Fruit fly (Drosophila melanogaster) whole organism, embryonic: ENCODE data around the gene CG8765.

Experiments used
- Bgb ChIP-seq: fragments of 200-800 bp; sonication (Bioruptor generic); IDR thresholded peaks from 2 replicates; pipeline ENCODE4 v1.3.6; 2022; ENCODE audit warnings: missing biosample characterization, missing genetic modification characterization; ENCODE audit not compliant: partially characterized antibody
- CG10366 ChIP-seq: fragments of 200-800 bp; sonication (Bioruptor generic); IDR thresholded peaks from 2 replicates; pipeline ENCODE4 v1.3.6; 2022; ENCODE audit warnings: missing biosample characterization, missing genetic modification characterization
- CG11560 ChIP-seq: fragments of 200-800 bp; sonication (Bioruptor generic); IDR thresholded peaks from 3 replicates; pipeline ENCODE4 v1.3.6; 2022; ENCODE audit warnings: missing biosample characterization, missing genetic modification characterization
- CG15479 ChIP-seq: fragments of 200-800 bp; sonication (Bioruptor generic); optimal IDR thresholded peaks from 3 replicates; lab custom pipeline; 2019; ENCODE audit warnings: missing biosample characterization, mild to moderate bottlenecking, missing genetic modification characterization, moderate library complexity
- CG1602 ChIP-seq: fragments of 200-800 bp; sonication (Bioruptor generic); optimal IDR thresholded peaks from 3 replicates; lab custom pipeline; 2016; ENCODE audit warnings: missing biosample characterization, missing genetic modification characterization
- CG1603 ChIP-seq: fragments of 200-800 bp; sonication (Bioruptor generic); optimal IDR thresholded peaks from 2 replicates; lab custom pipeline; 2019; ENCODE audit warnings: missing biosample characterization, mild to moderate bottlenecking, missing genetic modification characterization, moderate library complexity
- CG18764 ChIP-seq: fragments of 200-800 bp; sonication (Bioruptor generic); optimal IDR thresholded peaks from 3 replicates; lab custom pipeline; 2016; ENCODE audit warnings: missing biosample characterization, missing genetic modification characterization
- CG34376 ChIP-seq: fragments of 200-800 bp; sonication (Bioruptor generic); optimal IDR thresholded peaks from 2 replicates; lab custom pipeline; 2018; ENCODE audit warnings: missing biosample characterization, mild to moderate bottlenecking, missing genetic modification characterization
- CG3995 ChIP-seq: fragments of 200-800 bp; sonication (Bioruptor generic); optimal IDR thresholded peaks from 3 replicates; lab custom pipeline; 2016; ENCODE audit warnings: missing biosample characterization, missing genetic modification characterization
- CG6654 ChIP-seq: fragments of 200-800 bp; sonication (Bioruptor generic); optimal IDR thresholded peaks from 2 replicates; lab custom pipeline; 2017; ENCODE audit warnings: missing biosample characterization, mild to moderate bottlenecking, missing genetic modification characterization
- CG6689 ChIP-seq: fragments of 200-800 bp; sonication (Bioruptor generic); IDR thresholded peaks from 2 replicates; pipeline ENCODE4 v1.3.6; 2022; ENCODE audit warnings: missing biosample characterization, missing genetic modification characterization
- CG7963 ChIP-seq: fragments of 200-800 bp; sonication (Bioruptor generic); IDR thresholded peaks from 3 replicates; pipeline ENCODE4 v1.3.6; 2022; ENCODE audit warnings: missing biosample characterization, missing genetic modification characterization; ENCODE audit not compliant: partially characterized antibody
- CG8388 ChIP-seq: fragments of 200-800 bp; sonication (Bioruptor generic); optimal IDR thresholded peaks from 2 replicates; lab custom pipeline; 2019; ENCODE audit warnings: missing biosample characterization, mild to moderate bottlenecking, missing genetic modification characterization, moderate library complexity
- CG8765 ChIP-seq: fragments of 200-800 bp; sonication (Bioruptor generic); IDR thresholded peaks from 2 replicates; pipeline ENCODE4 v1.3.6; 2022; ENCODE audit warnings: missing biosample characterization, missing genetic modification characterization
- CG9215 ChIP-seq: fragments of 200-800 bp; sonication (Bioruptor generic); IDR thresholded peaks from 2 replicates; pipeline ENCODE4 v1.3.6; 2022; ENCODE audit warnings: missing biosample characterization, missing genetic modification characterization
- Chrac-16 ChIP-seq: fragments of 200-800 bp; sonication (Bioruptor generic); optimal IDR thresholded peaks from 3 replicates; lab custom pipeline; 2016; ENCODE audit warnings: missing biosample characterization, missing genetic modification characterization
- CrebB ChIP-seq: fragments of 200-800 bp; sonication (Bioruptor generic); optimal IDR thresholded peaks from 3 replicates; lab custom pipeline; 2018; ENCODE audit warnings: missing biosample characterization, mild to moderate bottlenecking, missing genetic modification characterization
- D19A ChIP-seq: fragments of 200-800 bp; optimal IDR thresholded peaks from 3 replicates; lab custom pipeline; 2019; ENCODE audit warnings: missing biosample characterization, mild to moderate bottlenecking, missing genetic modification characterization, moderate library complexity
- Dp ChIP-seq: fragments of 200-800 bp; sonication (Bioruptor generic); optimal IDR thresholded peaks from 2 replicates; lab custom pipeline; 2018; ENCODE audit warnings: missing biosample characterization, mild to moderate bottlenecking, missing genetic modification characterization, moderate library complexity
- Eip74EF ChIP-seq, 2 experiments: fragments of 200-800 bp in 1 of 2; fragments of >200 bp in 1 of 2; sonication (Bioruptor generic) in 1 of 2; optimal IDR thresholded peaks; 2 replicates each; lab custom pipeline; 2017 to 2019; ENCODE audit warnings: missing biosample characterization in 2 of 2, missing genetic modification characterization in 2 of 2, mild to moderate bottlenecking in 1 of 2, moderate library complexity in 1 of 2
- Ets65A ChIP-seq: fragments of 200-800 bp; sonication (Bioruptor generic); peaks from one replicate; lab custom pipeline; 2016; ENCODE audit warnings: missing biosample characterization, missing genetic modification characterization
- Gsc ChIP-seq: fragments of 200-800 bp; sonication (Bioruptor generic); IDR thresholded peaks from 2 replicates; pipeline ENCODE4 v1.3.6; 2022; ENCODE audit warnings: missing biosample characterization, missing genetic modification characterization
- H2.0 ChIP-seq: fragments of 200-800 bp; sonication (Bioruptor generic); IDR thresholded peaks from 2 replicates; pipeline ENCODE4 v1.3.6; 2022; ENCODE audit warnings: missing biosample characterization, missing genetic modification characterization
- HLH4C ChIP-seq: fragments of 200-800 bp; sonication (Bioruptor generic); IDR thresholded peaks from 3 replicates; pipeline ENCODE4 v1.3.6; 2022; ENCODE audit warnings: missing biosample characterization, missing genetic modification characterization; ENCODE audit not compliant: partially characterized antibody
- Hand ChIP-seq: fragments of 200-800 bp; sonication (Bioruptor generic); optimal IDR thresholded peaks from 2 replicates; lab custom pipeline; 2017; ENCODE audit warnings: mild to moderate bottlenecking, missing biosample characterization, missing genetic modification reagents, missing genetic modification characterization
- Hr3 ChIP-seq: fragments of 200-800 bp; sonication (Bioruptor generic); optimal IDR thresholded peaks from 3 replicates; lab custom pipeline; 2016; ENCODE audit warnings: missing biosample characterization, missing genetic modification characterization
- Hsf ChIP-seq: fragments of 200-800 bp; sonication (Bioruptor generic); optimal IDR thresholded peaks from 3 replicates; lab custom pipeline; 2016; ENCODE audit warnings: missing biosample characterization, missing genetic modification characterization
- Kr ChIP-seq: fragments of 200-800 bp; sonication (Bioruptor generic); optimal IDR thresholded peaks from 2 replicates; lab custom pipeline; 2017; ENCODE audit warnings: missing biosample characterization, mild to moderate bottlenecking, missing genetic modification characterization
- TFAM ChIP-seq: fragments of 200-800 bp; sonication (Bioruptor generic); optimal IDR thresholded peaks from 2 replicates; lab custom pipeline; 2017; ENCODE audit warnings: missing biosample characterization, missing genetic modification characterization, inconsistent platforms
- Xrp1 ChIP-seq: fragments of 200-800 bp; sonication (Bioruptor generic); IDR thresholded peaks from 2 replicates; pipeline ENCODE4 v1.3.6; 2022; ENCODE audit warnings: missing biosample characterization, missing genetic modification characterization
- ara ChIP-seq: fragments of 200-800 bp; sonication (Bioruptor generic); IDR thresholded peaks from 2 replicates; pipeline ENCODE4 v1.3.6; 2022; ENCODE audit warnings: missing biosample characterization, missing genetic modification characterization
- ash1 ChIP-seq: fragments of 200-800 bp; sonication (Bioruptor generic); optimal IDR thresholded peaks from 2 replicates; lab custom pipeline; 2018; ENCODE audit warnings: missing biosample characterization, mild to moderate bottlenecking, missing genetic modification characterization
- bbx ChIP-seq: fragments of 200-800 bp; sonication (Bioruptor generic); IDR thresholded peaks from 2 replicates; pipeline ENCODE4 v1.3.6; 2022; ENCODE audit warnings: missing biosample characterization, missing genetic modification characterization; ENCODE audit not compliant: partially characterized antibody
- esg ChIP-seq: fragments of 200-800 bp; sonication (Bioruptor generic); conservative IDR thresholded peaks from 2 replicates; pipeline ENCODE4 v1.3.6; 2022; ENCODE audit warnings: missing biosample characterization, missing genetic modification characterization
- exex ChIP-seq: fragments of 200-800 bp; sonication (Bioruptor generic); optimal IDR thresholded peaks from 4 replicates; lab custom pipeline; 2018; ENCODE audit warnings: missing biosample characterization, mild to moderate bottlenecking, missing genetic modification characterization, moderate library complexity
- inv ChIP-seq: fragments of 200-800 bp; sonication (Bioruptor generic); IDR thresholded peaks from 2 replicates; pipeline ENCODE4 v1.3.6; 2022; ENCODE audit warnings: missing biosample characterization, missing genetic modification characterization; ENCODE audit not compliant: partially characterized antibody
- luna ChIP-seq: fragments of 200-800 bp; sonication (Bioruptor generic); optimal IDR thresholded peaks from 2 replicates; lab custom pipeline; 2016; ENCODE audit warnings: missing biosample characterization, missing genetic modification characterization
- mirr ChIP-seq: fragments of 200-800 bp; sonication (Bioruptor generic); optimal IDR thresholded peaks from 3 replicates; lab custom pipeline; 2018; ENCODE audit warnings: missing biosample characterization, mild to moderate bottlenecking, missing genetic modification characterization
- mld ChIP-seq: fragments of 200-800 bp; sonication (Bioruptor generic); IDR thresholded peaks from 3 replicates; pipeline ENCODE4 v1.3.6; 2022; ENCODE audit warnings: missing biosample characterization, missing genetic modification characterization; ENCODE audit not compliant: partially characterized antibody
- prd ChIP-seq, 3 experiments: fragments of >200 bp in 2 of 3; fragments of 200-800 bp in 1 of 3; sonication (Bioruptor generic) in 1 of 3; optimal IDR thresholded peaks in 2 of 3; IDR thresholded peaks in 1 of 3; 2 replicates in 2 of 3; 3 replicates in 1 of 3; pipeline versions ENCODE4 v1.3.6 to Lab custom; 2017 to 2022; ENCODE audit warnings: missing biosample characterization in 1 of 3, missing genetic modification characterization in 1 of 3
- rib ChIP-seq: fragments of 200-800 bp; sonication (Bioruptor generic); IDR thresholded peaks from 2 replicates; pipeline ENCODE4 v1.3.6; 2022; ENCODE audit warnings: missing biosample characterization, missing genetic modification characterization
- sd ChIP-seq: fragments of 200-800 bp; sonication (Bioruptor generic); optimal IDR thresholded peaks from 3 replicates; lab custom pipeline; 2018; ENCODE audit warnings: missing biosample characterization, mild to moderate bottlenecking, missing genetic modification characterization, moderate library complexity
- sima ChIP-seq: fragments of 200-800 bp; sonication (Bioruptor generic); optimal IDR thresholded peaks from 2 replicates; lab custom pipeline; 2016; ENCODE audit warnings: missing biosample characterization, missing genetic modification characterization
- slp2 ChIP-seq: fragments of 200-800 bp; sonication (Bioruptor generic); optimal IDR thresholded peaks from 2 replicates; lab custom pipeline; 2016; ENCODE audit warnings: missing biosample characterization, missing genetic modification characterization
- sob ChIP-seq: fragments of 200-800 bp; sonication (Bioruptor generic); IDR thresholded peaks from 2 replicates; pipeline ENCODE4 v1.3.6; 2022; ENCODE audit warnings: missing biosample characterization, missing genetic modification characterization
- stwl ChIP-seq: fragments of 200-800 bp; sonication (Bioruptor generic); optimal IDR thresholded peaks from 3 replicates; lab custom pipeline; 2018; ENCODE audit warnings: missing biosample characterization, mild to moderate bottlenecking, missing genetic modification characterization, moderate library complexity
- sug ChIP-seq: fragments of 200-800 bp; optimal IDR thresholded peaks from 2 replicates; lab custom pipeline; 2019; ENCODE audit warnings: missing biosample characterization, mild to moderate bottlenecking, missing genetic modification characterization, moderate library complexity
- ttk ChIP-seq: fragments of 200-800 bp; sonication (Bioruptor generic); IDR thresholded peaks from 2 replicates; pipeline ENCODE4 v2.1.2; 2022; ENCODE audit warnings: missing biosample characterization, missing genetic modification characterization
- unpg ChIP-seq: fragments of 200-800 bp; sonication (Bioruptor generic); optimal IDR thresholded peaks from 3 replicates; lab custom pipeline; 2018; ENCODE audit warnings: missing biosample characterization, mild to moderate bottlenecking, missing genetic modification characterization, moderate library complexity

The CG8765 gene

DNA sequence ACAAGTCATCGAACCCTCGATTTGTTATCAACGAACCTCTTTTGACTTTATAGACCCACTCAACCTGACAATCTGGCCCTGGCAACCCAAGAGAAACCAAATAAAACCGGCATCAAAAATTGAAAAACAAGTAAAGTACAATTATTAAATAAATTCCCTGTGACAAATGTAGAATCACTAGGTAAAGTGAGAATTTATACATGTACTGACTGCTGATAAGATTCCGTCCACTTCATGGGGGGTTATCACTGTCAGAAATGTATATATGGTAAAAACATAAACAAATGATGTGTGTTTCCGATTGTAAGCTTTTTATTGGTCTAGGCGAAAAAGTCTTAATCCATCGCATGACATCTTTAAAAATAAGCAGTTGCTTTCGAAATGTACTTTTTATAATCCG lies 38.5 kb downstream of the CG8765 start:
- TF ChIP-seq CG3995 (peak; percentile 19), CG18764 (no peak), CG6689 (GFP tag; lab: Robert Waterston, UW) (no peak), sima (GFP tag; lab: Kevin White, UChicago) (no peak), D19A (no peak), sd (no peak), exex (tag; lab: Kevin White, UChicago) (peak; percentile 73), Bgb (no peak), CG34376 (GFP tag; lab: Kevin White, UChicago) (peak; percentile 25), sug (tag; lab: Kevin White, UChicago) (peak; percentile 98)

DNA sequence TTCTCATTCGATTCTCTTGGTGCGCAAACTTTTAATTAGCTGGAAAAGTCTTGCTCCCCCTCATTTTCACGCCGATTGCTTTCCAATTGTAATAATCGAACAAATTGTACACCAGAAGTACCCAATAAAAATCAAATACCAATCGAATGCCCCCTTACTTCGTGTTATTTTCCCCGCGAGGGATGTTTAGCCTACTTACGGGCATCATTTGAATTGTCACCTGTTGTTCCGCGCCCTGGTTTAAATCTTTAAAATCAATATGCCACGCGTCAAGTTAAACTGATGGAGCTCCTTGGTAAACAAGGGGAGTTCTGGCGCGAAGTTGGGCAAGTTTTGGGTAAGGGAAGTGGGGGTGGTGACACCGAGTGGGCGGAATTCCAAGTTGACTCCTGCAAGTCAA lies 40.9 kb downstream of the CG8765 start:
- TF ChIP-seq ttk (GFP tag; lab: Robert Waterston, UW) (no peak), unpg (GFP tag; lab: Kevin White, UChicago) (no peak), CG15479 (no peak), slp2 (GFP tag; lab: Kevin White, UChicago) (no peak), exex (tag; lab: Kevin White, UChicago) (no peak), CG7963 (GFP tag; lab: Robert Waterston, UW) (0 out of 3 replicates have a peak, but pooled peaks have one; percentile 16), H2.0 (no peak), CG9215 (no peak), CG10366 (GFP tag; lab: Robert Waterston, UW) (no peak), CrebB (tag; lab: Kevin White, UChicago) (no peak), esg (no peak), Ets65A (GFP tag; lab: Kevin White, UChicago) (peak; percentile 22), prd (optimal IDR thresholded peaks at IDR 0.05; lab: Kevin White, UChicago) (no peak), prd (GFP tag; IDR thresholded peaks at IDR 0.05; lab: Robert Waterston, UW) (no peak), CG1602 (GFP tag; lab: Kevin White, UChicago) (no peak), Gsc (no peak), Xrp1 (GFP tag; lab: Robert Waterston, UW) (no peak), bbx (GFP tag; lab: Robert Waterston, UW) (0 out of 2 replicates have a peak, but pooled peaks have one; percentile 37), ara (GFP tag; lab: Robert Waterston, UW) (no peak), Dp (GFP tag; lab: Kevin White, UChicago) (peak; percentile 22), TFAM (no peak), mirr (GFP tag; lab: Kevin White, UChicago) (peak; percentile 18), inv (no peak), CG6654 (GFP tag; lab: Kevin White, UChicago) (no peak), Bgb (0 out of 2 replicates have a peak, but pooled peaks have one; percentile 18), stwl (peak; percentile 19), CG8765 (no peak), Hsf (GFP tag; lab: Kevin White, UChicago) (no peak), CG11560 (peak; percentile 83; the same call in 2 of the 3 replicates), Hr3 (GFP tag; lab: Kevin White, UChicago) (no peak), CG1603 (no peak), ash1 (no peak), luna (GFP tag; lab: Kevin White, UChicago) (no peak), Hand (no peak), Eip74EF (GFP tag; optimal IDR thresholded peaks at IDR 0.05; lab: Kevin White, UChicago) (no peak), CG8388 (no peak), Chrac-16 (no peak), HLH4C (GFP tag; lab: Robert Waterston, UW) (peak; percentile 47; the same call in 1 of the 3 replicates), mld (no peak), rib (GFP tag; lab: Robert Waterston, UW) (no peak), sob (GFP tag; lab: Robert Waterston, UW) (no peak), Kr (GFP tag; lab: Kevin White, UChicago) (no peak)
